Worm (Caenorhabditis elegans): Measurements from ENCODE around the gene col-73.

ce11 chrII:4908160-4908559 lies 35.2 kb upstream of the col-73 start:
- no peak for TF ChIP-seq pes-1 (GFP tag; IDR thresholded peaks at IDR 0.05)
- no peak for TF ChIP-seq tbx-37 (GFP tag; conservative IDR thresholded peaks at IDR 0.05)
- no peak for TF ChIP-seq ama-1 (optimal IDR thresholded peaks at IDR 0.05)
